Fruit fly (Drosophila melanogaster) whole organism, prepupa: Measurements from ENCODE around the gene CG11550.

ENCODE experiments used
- CG10669 ChIP-seq: fragments of 200-800 bp; sonication (Bioruptor generic); optimal IDR thresholded peaks from 3 replicates; lab custom pipeline; 2018; ENCODE audit warnings: missing biosample characterization, mild to moderate bottlenecking, missing genetic modification characterization, moderate library complexity
- CG15336 ChIP-seq: fragments of 200-800 bp; sonication (Bioruptor generic); IDR thresholded peaks from 2 replicates; pipeline ENCODE4 v1.3.6; 2022; ENCODE audit warnings: missing biosample characterization, missing genetic modification characterization
- Sox102F ChIP-seq: fragments of 200-800 bp; sonication (Bioruptor generic); optimal IDR thresholded peaks from 2 replicates; lab custom pipeline; 2016; ENCODE audit warnings: missing biosample characterization, mild to moderate bottlenecking, missing genetic modification characterization
- spab ChIP-seq: fragments of 200-800 bp; sonication (Bioruptor generic); optimal IDR thresholded peaks from 2 replicates; lab custom pipeline; 2017; ENCODE audit warnings: missing biosample characterization, mild to moderate bottlenecking, missing genetic modification characterization, missing genetic modification reagents

DNA sequence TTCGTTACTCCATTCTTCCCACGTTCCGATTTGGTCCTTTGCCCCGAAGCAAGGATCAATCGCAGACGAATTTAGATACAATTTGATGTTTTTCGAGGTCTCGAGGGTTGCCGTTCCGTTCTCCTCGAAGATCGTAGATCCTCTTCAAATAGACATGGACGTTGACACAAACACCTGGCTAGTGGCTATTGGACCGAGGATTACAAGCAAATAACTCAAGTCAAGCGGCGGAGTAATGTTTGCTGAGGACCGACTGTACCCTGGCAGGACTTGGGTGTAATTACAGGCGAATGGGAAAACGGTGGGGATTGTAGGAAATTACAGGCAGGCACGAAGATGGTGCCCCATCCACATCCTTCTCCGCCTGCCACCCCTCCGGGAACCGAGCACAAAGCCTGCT lies 17.9 kb upstream of the CG11550 start:
- TF ChIP-seq CG15336 (GFP tag; lab: Robert Waterston, UW) (no peak), Sox102F (GFP tag; lab: Kevin White, UChicago) (no peak), spab (GFP tag; lab: Kevin White, UChicago) (no peak), CG10669 (GFP tag; lab: Kevin White, UChicago) (no peak)
